Worm (Caenorhabditis elegans) whole organism, L1 larva: ENCODE data around the gene lido-15.

ENCODE experiments used
- ama-1 ChIP-seq: fragments of 150-350 bp; optimal IDR thresholded peaks from 2 replicates; lab custom pipeline; 2014
- elt-3 ChIP-seq, 6 experiments: fragments of 150-350 bp in 1 of 6; sonication (generic microtip); optimal IDR thresholded peaks; 2 replicates each; lab custom pipeline; 2017 to 2018; ENCODE audit warnings: missing biosample characterization in 6 of 6, missing genetic modification characterization in 6 of 6, inconsistent platforms in 1 of 6
- fos-1 ChIP-seq: fragments of 150-350 bp; optimal IDR thresholded peaks from 2 replicates; lab custom pipeline; 2014; ENCODE audit warnings: missing biosample characterization, missing genetic modification characterization
- lin-13 ChIP-seq: fragments of 150-350 bp; optimal IDR thresholded peaks from 2 replicates; lab custom pipeline; 2014; ENCODE audit warnings: missing biosample characterization, missing genetic modification reagents, missing genetic modification characterization
- lin-39 ChIP-seq: fragments of 150-350 bp; optimal IDR thresholded peaks from 2 replicates; lab custom pipeline; 2014; ENCODE audit warnings: missing biosample characterization, missing genetic modification reagents, missing genetic modification characterization
- lsy-2 ChIP-seq, 2 experiments: fragments of 150-350 bp; optimal IDR thresholded peaks; 2 replicates each; lab custom pipeline; 2014; ENCODE audit warnings: missing biosample characterization in 2 of 2, missing genetic modification characterization in 2 of 2
- nhr-12 ChIP-seq: sonication (generic microtip); optimal IDR thresholded peaks from 2 replicates; lab custom pipeline; 2017; ENCODE audit warnings: missing biosample characterization, missing genetic modification characterization
- unc-130 ChIP-seq: fragments of 150-350 bp; optimal IDR thresholded peaks from 2 replicates; lab custom pipeline; 2017; ENCODE audit warnings: missing biosample characterization, missing genetic modification characterization, inconsistent platforms
- zip-4 ChIP-seq: fragments of 200-800 bp; sonication (Bioruptor generic); optimal IDR thresholded peaks from 2 replicates; lab custom pipeline; 2018; ENCODE audit warnings: mild to moderate bottlenecking, missing genetic modification characterization, moderate library complexity, missing compliant biosample characterization

DNA sequence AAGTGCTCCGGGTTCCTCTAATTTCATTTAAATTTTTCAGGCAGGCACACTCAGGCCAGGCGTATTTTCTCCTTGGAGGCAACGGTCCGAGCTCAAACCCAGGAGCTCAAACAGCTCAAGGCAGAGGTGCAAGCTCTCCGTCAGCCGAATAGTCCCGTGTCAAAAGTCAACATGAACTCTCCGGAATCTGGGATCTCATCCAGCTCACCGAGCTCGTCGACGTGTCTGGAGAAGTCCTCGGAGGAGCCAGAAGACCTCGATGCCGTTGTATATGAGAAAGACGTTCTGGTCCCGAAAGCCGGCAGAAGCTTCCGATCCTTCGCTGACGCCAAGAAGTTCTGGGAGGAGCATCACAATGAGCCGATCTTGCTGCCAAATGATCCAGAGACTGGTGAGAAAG is 26.3 kb upstream of the lido-15 start:
- no peak for TF ChIP-seq fos-1 (tag; lab: Kevin White, UChicago)
- no peak for TF ChIP-seq lin-13 (GFP tag; lab: Kevin White, UChicago)
- TF ChIP-seq lin-39 (tag; lab: Kevin White, UChicago): no peak
- TF ChIP-seq ama-1 (lab: Kevin White, UChicago): no peak
- no peak for TF ChIP-seq nhr-12 (tag; lab: Kevin White, UChicago)
- TF ChIP-seq elt-3 (tag; optimal IDR thresholded peaks at IDR 0.05; lab: Kevin White, UChicago): no peak
- TF ChIP-seq lsy-2 (tag; optimal IDR thresholded peaks at IDR 0.05; lab: Kevin White, UChicago): no peak
- no peak for TF ChIP-seq zip-4 (GFP tag; lab: Kevin White, UChicago)
- no peak for TF ChIP-seq unc-130 (tag; lab: Kevin White, UChicago)
